Worm (Caenorhabditis elegans) whole organism, L1 larva: ENCODE data around the gene Y45G5AM.6.

Experiments used
- C16A3.4 ChIP-seq: fragments of 150-350 bp; optimal IDR thresholded peaks from 2 replicates; lab custom pipeline; 2014; ENCODE audit warnings: missing biosample characterization, missing genetic modification characterization
- C34B4.2 ChIP-seq: sonication (generic microtip); optimal IDR thresholded peaks from 2 replicates; lab custom pipeline; 2017; ENCODE audit warnings: mild to moderate bottlenecking, missing genetic modification characterization, missing compliant biosample characterization
- Y116A8C.19 ChIP-seq: sonication (generic microtip); optimal IDR thresholded peaks from 2 replicates; lab custom pipeline; 2016; ENCODE audit warnings: missing compliant biosample characterization, missing genetic modification characterization, borderline replicate concordance
- aly-2 ChIP-seq: fragments of 150-350 bp; optimal IDR thresholded peaks from 2 replicates; lab custom pipeline; 2014; ENCODE audit warnings: missing biosample characterization, missing genetic modification characterization
- ama-1 ChIP-seq: fragments of 150-350 bp; optimal IDR thresholded peaks from 2 replicates; lab custom pipeline; 2014
- ceh-82 ChIP-seq, 3 experiments: fragments of 150-350 bp in 1 of 3; sonication (generic microtip) in 2 of 3; optimal IDR thresholded peaks; 2 replicates each; lab custom pipeline; 2014 to 2017; ENCODE audit warnings: missing biosample characterization in 3 of 3, missing genetic modification characterization in 3 of 3
- ceh-90 ChIP-seq: sonication (generic microtip); optimal IDR thresholded peaks from 2 replicates; lab custom pipeline; 2016; ENCODE audit warnings: missing genetic modification characterization, missing compliant biosample characterization
- dpl-1 ChIP-seq, 3 experiments: fragments of 150-350 bp in 2 of 3; sonication (generic microtip) in 1 of 3; optimal IDR thresholded peaks; 2 replicates each; lab custom pipeline; 2014 to 2017; ENCODE audit warnings: missing biosample characterization in 3 of 3, missing genetic modification characterization in 3 of 3, missing genetic modification reagents in 3 of 3
- efl-1 ChIP-seq, 4 experiments: fragments of 150-350 bp; optimal IDR thresholded peaks in 3 of 4; peaks in 1 of 4; 1 replicate in 1 of 4; 2 replicates in 3 of 4; lab custom pipeline; 2014; ENCODE audit warnings: missing biosample characterization in 2 of 4, missing genetic modification characterization in 2 of 4, missing genetic modification reagents in 2 of 4
- efl-3 ChIP-seq: fragments of 200-800 bp; sonication (Bioruptor generic); optimal IDR thresholded peaks from 2 replicates; lab custom pipeline; 2018; ENCODE audit warnings: mild to moderate bottlenecking, missing genetic modification characterization, missing compliant biosample characterization
- egl-13 ChIP-seq: sonication (generic microtip); optimal IDR thresholded peaks from 2 replicates; lab custom pipeline; 2016; ENCODE audit warnings: missing genotype, missing genetic modification reagents, missing genetic modification characterization, missing compliant biosample characterization
- egl-27 ChIP-seq, 2 experiments: fragments of 150-350 bp in 1 of 2; sonication (generic microtip); optimal IDR thresholded peaks; 3 replicates each; lab custom pipeline; 2017 to 2018; ENCODE audit warnings: missing biosample characterization in 2 of 2, missing genetic modification characterization in 2 of 2, missing genetic modification reagents in 2 of 2
- elt-2 ChIP-seq: sonication (generic microtip); optimal IDR thresholded peaks from 2 replicates; lab custom pipeline; 2016; ENCODE audit warnings: missing genetic modification characterization, mild to moderate bottlenecking, inconsistent platforms, missing compliant biosample characterization, missing genetic modification reagents
- fkh-4 ChIP-seq: sonication (generic microtip); optimal IDR thresholded peaks from 2 replicates; lab custom pipeline; 2016; ENCODE audit warnings: missing compliant biosample characterization, missing genetic modification characterization, borderline replicate concordance
- isw-1 ChIP-seq: fragments of 200-800 bp; sonication (Bioruptor generic); IDR thresholded peaks from 2 replicates; pipeline ENCODE4 v1.3.6; 2022; ENCODE audit warnings: missing genetic modification characterization, missing compliant biosample characterization
- lir-3 ChIP-seq: sonication (generic microtip); optimal IDR thresholded peaks from 2 replicates; lab custom pipeline; 2016; ENCODE audit warnings: mild to moderate bottlenecking, missing genetic modification characterization, moderate library complexity, missing compliant biosample characterization; ENCODE audit not compliant: poor library complexity
- mab-9 ChIP-seq: fragments of 200-800 bp; sonication (Bioruptor generic); IDR thresholded peaks from 2 replicates; pipeline ENCODE4 v1.3.6; 2022; ENCODE audit warnings: missing genetic modification reagents, missing genetic modification characterization, missing compliant biosample characterization
- mdl-1 ChIP-seq, 2 experiments: fragments of 150-350 bp; optimal IDR thresholded peaks; 2 replicates each; lab custom pipeline; 2014 to 2017; ENCODE audit warnings: missing biosample characterization in 2 of 2, missing genetic modification characterization in 2 of 2, inconsistent platforms in 1 of 2
- mef-2 ChIP-seq: fragments of 150-350 bp; optimal IDR thresholded peaks from 2 replicates; lab custom pipeline; 2014; ENCODE audit warnings: missing biosample characterization, missing genetic modification characterization
- mep-1 ChIP-seq: fragments of 150-350 bp; optimal IDR thresholded peaks from 2 replicates; lab custom pipeline; 2014; ENCODE audit warnings: missing biosample characterization, missing genetic modification characterization
- nhr-11 ChIP-seq: fragments of 150-350 bp; optimal IDR thresholded peaks from 2 replicates; lab custom pipeline; 2014; ENCODE audit warnings: missing biosample characterization, missing genetic modification characterization
- nhr-19 ChIP-seq: fragments of 200-800 bp; sonication (Bioruptor generic); conservative IDR thresholded peaks from 2 replicates; pipeline ENCODE4 v1.3.6; 2022; ENCODE audit warnings: missing genetic modification characterization, missing compliant biosample characterization
- nhr-237 ChIP-seq: fragments of 150-350 bp; optimal IDR thresholded peaks from 2 replicates; lab custom pipeline; 2014; ENCODE audit warnings: missing biosample characterization, missing genetic modification characterization
- nhr-28 ChIP-seq: fragments of 150-350 bp; optimal IDR thresholded peaks from 2 replicates; lab custom pipeline; 2014; ENCODE audit warnings: missing biosample characterization, missing genetic modification characterization
- nhr-47 ChIP-seq: sonication (generic microtip); optimal IDR thresholded peaks from 2 replicates; lab custom pipeline; 2016; ENCODE audit warnings: mild to moderate bottlenecking, missing genetic modification characterization, moderate library complexity, missing compliant biosample characterization
- nhr-71 ChIP-seq: sonication (generic microtip); optimal IDR thresholded peaks from 2 replicates; lab custom pipeline; 2016; ENCODE audit warnings: mild to moderate bottlenecking, missing genetic modification characterization, moderate library complexity, missing compliant biosample characterization
- nhr-76 ChIP-seq: sonication (generic microtip); optimal IDR thresholded peaks from 2 replicates; lab custom pipeline; 2017; ENCODE audit warnings: missing biosample characterization, missing genetic modification characterization
- nhr-85 ChIP-seq: sonication (generic microtip); peaks from one replicate; lab custom pipeline; 2016; ENCODE audit warnings: missing genetic modification characterization, inconsistent platforms, missing compliant biosample characterization
- nhr-90 ChIP-seq: sonication (generic microtip); optimal IDR thresholded peaks from 2 replicates; lab custom pipeline; 2016; ENCODE audit warnings: mild to moderate bottlenecking, missing genetic modification characterization, missing compliant biosample characterization; ENCODE audit not compliant: poor library complexity
- pag-3 ChIP-seq: sonication (generic microtip); optimal IDR thresholded peaks from 2 replicates; lab custom pipeline; 2017; ENCODE audit warnings: missing genetic modification characterization, mild to moderate bottlenecking, missing compliant biosample characterization, antibody characterized with exemption, borderline replicate concordance; ENCODE audit not compliant: insufficient read depth
- pqm-1 ChIP-seq: sonication (generic microtip); optimal IDR thresholded peaks from 3 replicates; lab custom pipeline; 2017; ENCODE audit warnings: missing biosample characterization, missing genetic modification characterization
- skn-1 ChIP-seq: fragments of 150-350 bp; optimal IDR thresholded peaks from 2 replicates; lab custom pipeline; 2014; ENCODE audit warnings: missing biosample characterization, missing genetic modification characterization
- snpc-4 ChIP-seq: fragments of 150-350 bp; optimal IDR thresholded peaks from 2 replicates; lab custom pipeline; 2014; ENCODE audit warnings: missing biosample characterization, missing genetic modification characterization
- sptf-1 ChIP-seq: fragments of 150-350 bp; optimal IDR thresholded peaks from 2 replicates; lab custom pipeline; 2014; ENCODE audit warnings: missing biosample characterization, missing genetic modification characterization
- sup-37 ChIP-seq: fragments of 200-800 bp; sonication (Bioruptor generic); optimal IDR thresholded peaks from 2 replicates; lab custom pipeline; 2018; ENCODE audit warnings: mild to moderate bottlenecking, missing genetic modification characterization, missing compliant biosample characterization
- swsn-7 ChIP-seq: sonication (generic microtip); optimal IDR thresholded peaks from 2 replicates; lab custom pipeline; 2016; ENCODE audit warnings: missing genetic modification characterization, missing compliant biosample characterization
- tbx-2 ChIP-seq: sonication (generic microtip); optimal IDR thresholded peaks from 2 replicates; lab custom pipeline; 2016; ENCODE audit warnings: missing genetic modification characterization, missing compliant biosample characterization
- tlp-1 ChIP-seq: fragments of 150-350 bp; optimal IDR thresholded peaks from 2 replicates; lab custom pipeline; 2014; ENCODE audit warnings: missing biosample characterization, missing genetic modification characterization
- unc-130 ChIP-seq: fragments of 150-350 bp; optimal IDR thresholded peaks from 2 replicates; lab custom pipeline; 2017; ENCODE audit warnings: missing biosample characterization, missing genetic modification characterization, inconsistent platforms
- unc-86 ChIP-seq: sonication (generic microtip); optimal IDR thresholded peaks from 2 replicates; lab custom pipeline; 2016; ENCODE audit warnings: missing genetic modification characterization, missing compliant biosample characterization
- xbp-1 ChIP-seq: sonication (generic microtip); optimal IDR thresholded peaks from 2 replicates; lab custom pipeline; 2016; ENCODE audit warnings: missing genetic modification characterization, missing compliant biosample characterization
- ztf-4 ChIP-seq: fragments of 150-350 bp; optimal IDR thresholded peaks from 2 replicates; lab custom pipeline; 2014; ENCODE audit warnings: missing biosample characterization, missing genetic modification characterization

Y45G5AM.6 gene

DNA sequence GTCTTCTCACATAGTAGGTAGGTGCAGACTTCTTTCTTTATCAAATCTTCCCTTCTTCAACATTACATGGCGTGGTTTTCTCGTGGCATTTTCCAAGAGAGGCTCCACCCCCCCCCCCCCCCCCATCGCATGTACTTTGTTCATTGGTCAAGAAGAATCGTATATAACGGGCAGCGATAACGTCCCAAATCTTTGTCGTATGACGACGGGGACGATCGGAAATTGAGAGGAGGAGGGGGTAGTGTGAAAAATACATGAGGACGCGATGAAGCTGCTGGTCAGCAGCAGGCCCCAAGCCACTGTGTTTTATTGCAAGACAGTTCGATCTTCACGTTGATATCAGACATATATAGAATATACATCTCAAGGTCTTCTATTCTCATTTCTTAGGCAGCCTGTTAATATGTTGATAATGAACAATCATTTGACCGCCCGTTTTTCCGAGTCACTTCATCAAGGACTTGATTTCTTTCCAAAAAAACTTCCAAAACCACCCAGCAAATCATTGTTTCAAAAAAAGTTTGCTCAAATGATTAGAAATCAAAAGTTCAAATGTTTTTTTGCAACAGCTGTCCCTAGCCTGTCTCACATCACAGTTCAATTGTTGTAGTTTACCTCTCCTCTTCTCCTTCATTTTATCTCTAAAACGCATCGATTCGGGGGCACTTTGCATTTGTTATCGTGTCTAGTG lies 34.5 kb upstream of the Y45G5AM.6 start (continued):
- TF ChIP-seq tbx-2 (tag; lab: Kevin White, UChicago), result no peak
- TF ChIP-seq unc-130 (tag; lab: Kevin White, UChicago), result no peak
- no peak for TF ChIP-seq nhr-11
- TF ChIP-seq mef-2, result no peak
- TF ChIP-seq ceh-82 (tag; optimal IDR thresholded peaks at IDR 0.05; lab: Kevin White, UChicago), result no peak
- TF ChIP-seq ztf-4 (tag; lab: Kevin White, UChicago), result no peak
- TF ChIP-seq nhr-85, result peak; percentile 54
- peak; percentile 68 for TF ChIP-seq nhr-19 (GFP tag; lab: Robert Waterston, UW)
- TF ChIP-seq nhr-76, result no peak
- no peak for TF ChIP-seq nhr-28 (tag; lab: Kevin White, UChicago)
- TF ChIP-seq mdl-1 (tag; optimal IDR thresholded peaks at IDR 0.05; lab: Kevin White, UChicago), result peak in 1 of 2 experiments; percentile 20
- TF ChIP-seq dpl-1 (GFP tag; optimal IDR thresholded peaks at IDR 0.05; lab: Kevin White, UChicago), result peak in 1 of 3 experiments; percentile 19
- TF ChIP-seq sptf-1 (tag; lab: Kevin White, UChicago), result no peak
- no peak for TF ChIP-seq pqm-1 (tag; lab: Kevin White, UChicago)
- TF ChIP-seq nhr-71 (tag; lab: Kevin White, UChicago), result peak; percentile 78
- TF ChIP-seq aly-2 (tag; lab: Kevin White, UChicago), result no peak
- no peak for TF ChIP-seq mep-1 (tag; lab: Kevin White, UChicago)
- TF ChIP-seq xbp-1, result peak; percentile 12

DNA sequence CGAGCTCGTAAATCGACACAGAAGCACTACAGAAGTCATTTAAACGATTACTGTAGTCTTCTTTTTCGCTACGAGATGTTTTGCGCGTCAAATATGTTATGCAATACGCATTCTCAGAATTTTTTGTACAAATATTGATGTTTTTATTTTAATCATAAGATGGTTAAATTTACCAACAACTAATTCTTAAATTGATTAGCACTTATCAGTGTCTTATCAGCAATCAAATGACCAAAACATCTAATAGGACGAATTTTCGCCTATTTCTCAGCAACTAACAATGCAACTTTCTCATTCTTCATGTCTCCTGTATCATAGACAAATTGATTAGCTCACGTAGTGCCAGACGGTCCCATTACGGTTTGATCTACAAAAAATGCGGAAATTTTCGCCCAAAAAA lies 33.8 kb upstream of the Y45G5AM.6 start:
- no peak for TF ChIP-seq ceh-90 (tag; lab: Kevin White, UChicago)
- TF ChIP-seq tbx-2 (tag; lab: Kevin White, UChicago), result no peak
- no peak for TF ChIP-seq ztf-4 (tag; lab: Kevin White, UChicago)
- no peak for TF ChIP-seq isw-1
- TF ChIP-seq elt-2 (tag; lab: Kevin White, UChicago), result no peak
- no peak for TF ChIP-seq lir-3 (tag; lab: Kevin White, UChicago)
- TF ChIP-seq nhr-28 (tag; lab: Kevin White, UChicago), result no peak
- TF ChIP-seq nhr-237 (tag; lab: Kevin White, UChicago), result no peak
- TF ChIP-seq tlp-1 (tag; lab: Kevin White, UChicago), result no peak
- TF ChIP-seq snpc-4 (tag; lab: Kevin White, UChicago), result no peak
- TF ChIP-seq egl-13 (tag; lab: Kevin White, UChicago), result no peak
- no peak for TF ChIP-seq skn-1
- TF ChIP-seq swsn-7 (tag; lab: Kevin White, UChicago), result no peak
- no peak for TF ChIP-seq Y116A8C.19 (tag; lab: Kevin White, UChicago)
- no peak for TF ChIP-seq nhr-47 (tag; lab: Kevin White, UChicago)
- TF ChIP-seq nhr-76, result no peak
- TF ChIP-seq C34B4.2 (tag; lab: Kevin White, UChicago), result no peak
- TF ChIP-seq nhr-85, result no peak
- no peak for TF ChIP-seq unc-86 (tag; lab: Kevin White, UChicago)

DNA sequence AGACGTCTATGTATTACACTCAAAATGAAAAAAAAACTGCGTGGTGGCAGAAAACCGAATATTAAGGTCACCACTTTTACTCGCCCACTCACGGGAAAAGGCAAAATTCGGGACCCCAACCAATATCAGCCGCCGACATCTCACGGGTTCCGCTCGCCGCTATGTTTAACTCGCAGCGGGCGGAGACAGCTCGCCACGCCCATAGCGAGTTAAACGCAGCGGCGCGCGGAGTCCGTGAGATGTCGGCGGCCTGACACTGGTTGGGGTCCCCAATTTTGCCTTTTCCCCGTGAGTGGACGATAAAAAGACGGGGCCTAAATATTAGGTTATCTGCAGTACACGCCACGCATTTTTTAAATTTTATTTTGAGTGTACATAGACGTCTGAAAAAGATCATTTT lies 30.4 kb upstream of the Y45G5AM.6 start:
- TF ChIP-seq sup-37 (GFP tag; lab: Kevin White, UChicago), result no peak
- no peak for TF ChIP-seq nhr-90
- no peak for TF ChIP-seq efl-1 (optimal IDR thresholded peaks at IDR 0.05; lab: Kevin White, UChicago)
- TF ChIP-seq efl-1 (GFP tag; optimal IDR thresholded peaks at IDR 0.05 in 1 of 2; lab: Kevin White, UChicago), result peak in 1 of 2 experiments; percentile 52
- no peak for TF ChIP-seq fkh-4
- no peak for TF ChIP-seq ceh-90 (tag; lab: Kevin White, UChicago)
- no peak for TF ChIP-seq tbx-2 (tag; lab: Kevin White, UChicago)
- no peak for TF ChIP-seq pag-3
- no peak for TF ChIP-seq nhr-76
- no peak for TF ChIP-seq elt-2 (tag; lab: Kevin White, UChicago)
- TF ChIP-seq efl-3, result no peak
- TF ChIP-seq mab-9 (GFP tag; lab: Robert Waterston, UW), result no peak
- TF ChIP-seq egl-27 (tag; optimal IDR thresholded peaks at IDR 0.05; lab: Kevin White, UChicago), result no peak
- no peak for TF ChIP-seq C16A3.4 (tag; lab: Kevin White, UChicago)
- TF ChIP-seq snpc-4 (tag; lab: Kevin White, UChicago), result peak; percentile 32
- TF ChIP-seq ama-1 (lab: Kevin White, UChicago), result no peak
- TF ChIP-seq, all 84 proteins: peak for 2
